Worm (Caenorhabditis elegans): ENCODE results near the gene R09A8.9.

- TF ChIP-seq F37D6.2 (tag; optimal IDR thresholded peaks at IDR 0.05): no peak
- no peak for TF ChIP-seq lir-3 (tag; optimal IDR thresholded peaks at IDR 0.05)
- no peak for TF ChIP-seq nhr-25 (tag; optimal IDR thresholded peaks at IDR 0.05; ENCODE audit: borderline replicate concordance, insufficient read depth)
- TF ChIP-seq hlh-30 (tag; optimal IDR thresholded peaks at IDR 0.05; ENCODE audit: insufficient read depth): no peak
- TF ChIP-seq mep-1 (tag; optimal IDR thresholded peaks at IDR 0.05): no peak
- TF ChIP-seq pqm-1 (tag; optimal IDR thresholded peaks at IDR 0.05): no peak
- no peak for TF ChIP-seq aly-2 (tag; optimal IDR thresholded peaks at IDR 0.05)
- TF ChIP-seq ceh-28 (tag; optimal IDR thresholded peaks at IDR 0.05): no peak
These were observed 16.6 kb downstream of the R09A8.9 start for ce11 chrX:12620310-12620709.
